Worm (Caenorhabditis elegans): Measurements from ENCODE around the gene spt-5.

- no peak for TF ChIP-seq dao-5 (tag; optimal IDR thresholded peaks at IDR 0.05)
- TF ChIP-seq him-1 (tag; optimal IDR thresholded peaks at IDR 0.05) = no peak
Measured at ce11 chrIV:12068590-12068989, 17.3 kb downstream of the spt-5 start, which contains the start of gene bath-37.
